Fruit fly (Drosophila melanogaster): ENCODE results near the gene Pfdn1.
A peak's percentile ranks its signal among the peaks of the same experiment; 100 is the strongest.

The Pfdn1 gene

DNA sequence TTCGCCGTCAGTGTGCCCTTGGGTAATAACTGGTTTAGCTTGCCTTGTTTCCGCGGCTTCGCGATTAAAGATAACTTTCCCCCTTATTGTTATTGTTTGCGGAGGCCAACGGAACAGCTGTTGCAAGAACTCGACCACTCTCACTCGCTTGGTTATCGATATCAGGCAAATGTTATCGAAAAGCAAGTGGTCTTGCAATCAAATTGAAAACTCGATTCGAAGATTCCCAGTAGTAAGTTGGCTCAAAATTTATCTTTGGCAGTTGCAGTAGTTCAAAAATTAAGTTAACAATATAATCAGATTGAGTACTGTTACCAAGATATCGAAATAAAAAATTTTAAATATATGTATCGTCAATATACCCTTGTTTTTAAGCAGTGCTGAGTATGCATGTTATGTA is 3.1 kb upstream of the Pfdn1 start, which contains the start of the genes Fbw5 and CG9147 (continued):
- TF ChIP-seq abd-A (tag; optimal IDR thresholded peaks at IDR 0.05) (no peak), corto (GFP tag; optimal IDR thresholded peaks at IDR 0.05) (peak; percentile 99), CG1603 (tag; optimal IDR thresholded peaks at IDR 0.05) (peak; percentile 99), CG12744 (GFP tag; optimal IDR thresholded peaks at IDR 0.05) (peak; percentile 99), CG4360 (GFP tag; IDR thresholded peaks at IDR 0.05) (peak; percentile 93), Hr39 (optimal IDR thresholded peaks at IDR 0.05) (no peak), CG11247 (GFP tag; IDR thresholded peaks at IDR 0.05) (peak; percentile 100), Taf1 (GFP tag; IDR thresholded peaks at IDR 0.05) (peak; percentile 99), CG15479 (GFP tag; optimal IDR thresholded peaks at IDR 0.05) (peak; percentile 80), H15 (GFP tag; IDR thresholded peaks at IDR 0.05) (peak; percentile 99), CG18476 (GFP tag; optimal IDR thresholded peaks at IDR 0.05) (peak; percentile 99), CG7963 (GFP tag; IDR thresholded peaks at IDR 0.05; ENCODE audit: partially characterized antibody) (peak; percentile 52; the same call in 1 of the 3 replicates), NFAT (GFP tag; IDR thresholded peaks at IDR 0.05) (peak; percentile 99), Doc2 (GFP tag; IDR thresholded peaks at IDR 0.05) (peak; percentile 95), Poxn (GFP tag; IDR thresholded peaks at IDR 0.05) (peak; percentile 99), CG12391 (tag; optimal IDR thresholded peaks at IDR 0.05) (peak; percentile 100), dysf (GFP tag; IDR thresholded peaks at IDR 0.05) (peak; percentile 100), sens-2 (GFP tag; IDR thresholded peaks at IDR 0.05) (peak; percentile 99), CG2889 (GFP tag; IDR thresholded peaks at IDR 0.05) (peak; percentile 99), repo (GFP tag; optimal IDR thresholded peaks at IDR 0.05) (peak; percentile 99), sim (GFP tag; IDR thresholded peaks at IDR 0.05) (peak; percentile 99), ham (GFP tag; IDR thresholded peaks at IDR 0.05) (peak; percentile 99), run (tag; optimal IDR thresholded peaks at IDR 0.05) (peak; percentile 99), CG6175 (GFP tag; IDR thresholded peaks at IDR 0.05) (peak; percentile 98), CG8765 (GFP tag; IDR thresholded peaks at IDR 0.05) (peak; percentile 98), Max (GFP tag; optimal IDR thresholded peaks at IDR 0.05) (peak; percentile 100), Adf1 (GFP tag; IDR thresholded peaks at IDR 0.05) (peak; percentile 93), mam (GFP tag; optimal IDR thresholded peaks at IDR 0.05) (peak; percentile 100), CG16813 (GFP tag; IDR thresholded peaks at IDR 0.05; ENCODE audit: partially characterized antibody) (peak; percentile 46; the same call in 1 of the 3 replicates), Asciz (GFP tag; optimal IDR thresholded peaks at IDR 0.05) (peak; percentile 99), CG14710 (tag; optimal IDR thresholded peaks at IDR 0.05) (peak; percentile 98), bab2 (GFP tag; optimal IDR thresholded peaks at IDR 0.05) (peak; percentile 100), mld (GFP tag; IDR thresholded peaks at IDR 0.05; ENCODE audit: partially characterized antibody) (0 out of 3 replicates have a peak, but pooled peaks have one; percentile 33), CG33213 (GFP tag; optimal IDR thresholded peaks at IDR 0.05) (peak; percentile 99), NC2β (GFP tag; optimal IDR thresholded peaks at IDR 0.05) (peak; percentile 99), CG43689 (GFP tag; IDR thresholded peaks at IDR 0.05) (peak; percentile 99), CG42726 (GFP tag; IDR thresholded peaks at IDR 0.05; ENCODE audit: partially characterized antibody) (no peak), twi (tag; optimal IDR thresholded peaks at IDR 0.05) (peak; percentile 98), Scr (GFP tag; IDR thresholded peaks at IDR 0.05; ENCODE audit: partially characterized antibody) (peak; percentile 51; the same call in 1 of the 2 replicates), Ptx1 (GFP tag; IDR thresholded peaks at IDR 0.05) (peak; percentile 100), tx (GFP tag; optimal IDR thresholded peaks at IDR 0.05) (peak; percentile 100), zfh2 (GFP tag; optimal IDR thresholded peaks at IDR 0.05) (peak; percentile 99), so (GFP tag; IDR thresholded peaks at IDR 0.05) (peak; percentile 100), fd64A (GFP tag; optimal IDR thresholded peaks at IDR 0.05) (peak; percentile 97), Blimp-1 (GFP tag; optimal IDR thresholded peaks at IDR 0.05) (peak; percentile 99), luna (GFP tag; optimal IDR thresholded peaks at IDR 0.05) (peak; percentile 99), CG4424 (GFP tag; optimal IDR thresholded peaks at IDR 0.05) (peak; percentile 98), CG17829 (tag; optimal IDR thresholded peaks at IDR 0.05) (peak; percentile 99), ranshi (GFP tag; IDR thresholded peaks at IDR 0.05) (peak; percentile 100), Sox100B (GFP tag; optimal IDR thresholded peaks at IDR 0.05) (peak; percentile 99), CG17612 (GFP tag; IDR thresholded peaks at IDR 0.05) (peak; percentile 96), gce (GFP tag; IDR thresholded peaks at IDR 0.05) (peak; percentile 99)

Data from whole organism, embryonic.